Fruit fly (Drosophila melanogaster) whole organism, pupa: ENCODE measurements around the gene TyrR.

ENCODE experiments used
- CG10348 ChIP-seq: fragments of 200-800 bp; sonication (Bioruptor generic); IDR thresholded peaks from 2 replicates; pipeline ENCODE4 v1.3.6; 2022; ENCODE audit warnings: missing biosample characterization, missing genetic modification characterization
- CG12605 ChIP-seq: fragments of 200-800 bp; sonication (Bioruptor generic); IDR thresholded peaks from 2 replicates; pipeline ENCODE4 v1.3.6; 2022; ENCODE audit warnings: missing biosample characterization, missing genetic modification characterization
- CG13204 ChIP-seq: fragments of 200-800 bp; sonication (Bioruptor generic); optimal IDR thresholded peaks from 2 replicates; lab custom pipeline; 2018; ENCODE audit warnings: missing biosample characterization, mild to moderate bottlenecking, missing genetic modification characterization, moderate library complexity
- CG14655 ChIP-seq: fragments of 200-800 bp; sonication (Bioruptor generic); optimal IDR thresholded peaks from 3 replicates; lab custom pipeline; 2017; ENCODE audit warnings: mild to moderate bottlenecking, missing biosample characterization, missing genetic modification reagents, missing genetic modification characterization
- CG15710 ChIP-seq: fragments of 200-800 bp; sonication (Bioruptor generic); optimal IDR thresholded peaks from 2 replicates; lab custom pipeline; 2018; ENCODE audit warnings: missing biosample characterization, mild to moderate bottlenecking, missing genetic modification characterization, moderate library complexity
- CG17806 ChIP-seq: fragments of 200-800 bp; sonication (Bioruptor generic); optimal IDR thresholded peaks from 2 replicates; lab custom pipeline; 2018; ENCODE audit warnings: missing biosample characterization, mild to moderate bottlenecking, missing genetic modification characterization, moderate library complexity
- CG32121 ChIP-seq: fragments of 200-800 bp; sonication (Bioruptor generic); IDR thresholded peaks from 2 replicates; pipeline ENCODE4 v1.3.6; 2022; ENCODE audit warnings: missing biosample characterization, missing genetic modification characterization
- CG34367 ChIP-seq: fragments of 200-800 bp; sonication (Bioruptor generic); optimal IDR thresholded peaks from 2 replicates; lab custom pipeline; 2018; ENCODE audit warnings: missing biosample characterization, mild to moderate bottlenecking, missing genetic modification characterization
- CG4496 ChIP-seq: fragments of 200-800 bp; sonication (Bioruptor generic); IDR thresholded peaks from 3 replicates; pipeline ENCODE4 v1.3.6; 2022; ENCODE audit warnings: missing biosample characterization, missing genetic modification characterization
- CG8159 ChIP-seq: fragments of 200-800 bp; sonication (Bioruptor generic); optimal IDR thresholded peaks from 3 replicates; lab custom pipeline; 2018; ENCODE audit warnings: missing biosample characterization, mild to moderate bottlenecking, missing genetic modification characterization, moderate library complexity
- CG8301 ChIP-seq: fragments of 200-800 bp; sonication (Bioruptor generic); optimal IDR thresholded peaks from 2 replicates; lab custom pipeline; 2018; ENCODE audit warnings: missing biosample characterization, mild to moderate bottlenecking, missing genetic modification characterization
- CG9948 ChIP-seq: fragments of 200-800 bp; sonication (Bioruptor generic); optimal IDR thresholded peaks from 2 replicates; lab custom pipeline; 2018; ENCODE audit warnings: missing biosample characterization, mild to moderate bottlenecking, missing genetic modification characterization, moderate library complexity
- D1 ChIP-seq: fragments of 200-800 bp; sonication (Bioruptor generic); optimal IDR thresholded peaks from 2 replicates; lab custom pipeline; 2018; ENCODE audit warnings: missing biosample characterization, mild to moderate bottlenecking, missing genetic modification characterization, moderate library complexity
- EcR ChIP-seq: fragments of 200-800 bp; sonication (Bioruptor generic); optimal IDR thresholded peaks from 3 replicates; lab custom pipeline; 2019; ENCODE audit warnings: missing biosample characterization, missing genetic modification characterization, mild to moderate bottlenecking, moderate library complexity, missing genetic modification reagents
- Ets98B ChIP-seq: fragments of 200-800 bp; sonication (Bioruptor generic); IDR thresholded peaks from 2 replicates; pipeline ENCODE4 v1.3.6; 2022; ENCODE audit warnings: missing biosample characterization, missing genetic modification characterization
- Pif1A ChIP-seq: fragments of 200-800 bp; sonication (Bioruptor generic); optimal IDR thresholded peaks from 3 replicates; lab custom pipeline; 2016; ENCODE audit warnings: missing biosample characterization, missing genetic modification characterization
- Pif1B ChIP-seq: fragments of 200-800 bp; sonication (Bioruptor generic); optimal IDR thresholded peaks from 3 replicates; lab custom pipeline; 2016; ENCODE audit warnings: missing biosample characterization, missing genetic modification characterization
- Snoo ChIP-seq: fragments of 200-800 bp; sonication (Bioruptor generic); optimal IDR thresholded peaks from 3 replicates; lab custom pipeline; 2017; ENCODE audit warnings: missing biosample characterization, mild to moderate bottlenecking, missing genetic modification characterization, inconsistent platforms
- fd96Ca ChIP-seq: fragments of 200-800 bp; sonication (Bioruptor generic); IDR thresholded peaks from 3 replicates; pipeline ENCODE4 v1.3.6; 2022; ENCODE audit warnings: missing biosample characterization, missing genetic modification characterization
- gl ChIP-seq: fragments of 200-800 bp; sonication (Bioruptor generic); optimal IDR thresholded peaks from 2 replicates; lab custom pipeline; 2018; ENCODE audit warnings: missing biosample characterization, mild to moderate bottlenecking, missing genetic modification characterization
- rn ChIP-seq: fragments of 200-800 bp; sonication (Bioruptor generic); IDR thresholded peaks from 2 replicates; pipeline ENCODE4 v1.3.6; 2022; ENCODE audit warnings: missing biosample characterization, missing genetic modification characterization

The TyrR gene

DNA sequence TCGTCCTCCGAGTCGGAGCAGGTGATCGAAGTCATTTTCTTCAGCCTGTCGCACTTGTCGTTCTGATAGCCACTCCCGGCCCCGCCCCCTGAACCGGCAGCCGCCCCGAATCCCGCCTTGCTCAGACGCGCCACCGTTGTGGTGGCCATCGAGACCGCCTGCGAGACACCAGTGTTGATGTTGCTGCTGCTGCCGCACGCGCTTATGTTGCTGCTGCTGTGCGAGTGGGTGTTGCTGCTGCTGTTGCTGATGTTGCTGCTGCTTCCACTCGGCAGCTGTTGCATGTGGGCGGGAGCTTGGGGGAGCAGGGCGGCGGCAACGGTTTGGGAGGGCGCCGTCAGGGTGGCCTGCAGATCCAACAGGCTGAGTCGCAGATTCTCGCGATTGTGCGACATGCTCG, 10.9 kb upstream of the TyrR start:
- TF ChIP-seq CG13204 (GFP tag; lab: Kevin White, UChicago) = no peak
- no peak for TF ChIP-seq CG12605 (GFP tag; lab: Robert Waterston, UW)
- no peak for TF ChIP-seq CG10348 (GFP tag; lab: Robert Waterston, UW)
- TF ChIP-seq Ets98B (GFP tag; lab: Robert Waterston, UW) = no peak
- TF ChIP-seq CG14655 = no peak
- no peak for TF ChIP-seq rn (GFP tag; lab: Robert Waterston, UW)
- no peak for TF ChIP-seq CG9948
- TF ChIP-seq Pif1B = no peak

- no peak for TF ChIP-seq Pif1B
- no peak for TF ChIP-seq rn (GFP tag; lab: Robert Waterston, UW)
- no peak for TF ChIP-seq CG34367
- no peak for TF ChIP-seq CG32121
Measured at dm6 chr3R:17762261-17762660, 727 bp downstream of the TyrR start.

DNA sequence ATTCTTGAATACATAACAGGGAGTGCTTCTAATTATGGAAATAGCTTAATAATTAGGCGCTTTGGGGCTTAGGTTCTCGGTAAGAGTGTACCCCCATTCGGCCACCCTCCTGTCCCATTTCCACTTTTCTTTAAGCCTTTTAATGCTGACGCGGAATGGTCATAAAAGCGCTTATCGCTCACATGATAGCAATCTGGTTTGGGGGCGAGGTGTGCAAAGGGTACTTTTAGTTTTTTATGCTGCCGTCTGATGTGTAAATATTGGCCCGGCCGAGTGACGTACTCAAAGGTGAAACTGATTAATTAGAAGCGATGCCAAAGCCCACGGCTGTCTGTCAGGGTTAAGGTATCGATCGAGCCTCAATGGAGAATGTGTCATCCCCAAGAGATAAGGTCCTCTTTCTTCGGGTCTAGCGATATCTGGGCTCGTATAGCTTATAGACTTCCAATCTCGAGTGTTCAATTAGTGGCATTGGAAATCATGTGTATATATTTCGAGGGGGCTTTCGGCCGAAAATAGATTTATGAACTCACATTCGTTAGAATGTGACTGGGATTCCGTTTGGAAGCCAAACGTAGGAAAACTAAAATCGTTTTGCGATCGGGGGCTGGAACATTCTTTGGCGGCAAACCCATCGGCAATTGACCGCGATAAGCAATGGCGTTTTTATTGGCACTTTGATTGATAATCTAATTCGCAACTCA, 3.1 kb downstream of the TyrR start:
- TF ChIP-seq CG13204 (GFP tag; lab: Kevin White, UChicago) = no peak

DNA sequence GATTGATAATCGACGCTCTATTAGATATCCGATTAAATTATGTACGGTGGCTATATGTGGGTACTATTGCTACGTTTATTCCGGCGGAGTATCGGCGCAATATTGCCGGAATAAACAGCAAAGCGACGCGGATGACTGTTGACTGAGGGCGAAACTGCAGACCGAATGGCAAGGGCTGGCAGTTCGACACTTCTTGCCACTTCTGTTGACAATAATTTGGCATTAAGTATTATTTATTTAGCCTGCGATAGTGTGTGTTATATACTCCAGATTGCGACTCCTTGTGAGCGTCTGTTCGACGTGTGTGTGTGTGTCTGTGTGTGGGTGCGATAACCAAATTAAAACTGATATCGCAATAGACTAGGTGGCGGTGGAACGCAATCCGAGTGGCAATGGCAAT, 4.1 kb downstream of the TyrR start:
- TF ChIP-seq CG4496 (GFP tag; lab: Robert Waterston, UW) (no peak), D1 (no peak), CG10348 (GFP tag; lab: Robert Waterston, UW) (no peak), CG34367 (no peak), CG9948 (no peak), CG13204 (GFP tag; lab: Kevin White, UChicago) (no peak), Pif1B (no peak), Snoo (tag; lab: Kevin White, UChicago) (no peak), gl (tag; lab: Kevin White, UChicago) (no peak), Ets98B (GFP tag; lab: Robert Waterston, UW) (no peak), Pif1A (GFP tag; lab: Kevin White, UChicago) (no peak), fd96Ca (GFP tag; lab: Robert Waterston, UW) (no peak), CG14655 (no peak), EcR (GFP tag; lab: Kevin White, UChicago) (no peak), CG8159 (tag; lab: Kevin White, UChicago) (no peak), CG12605 (GFP tag; lab: Robert Waterston, UW) (no peak)

- no peak for TF ChIP-seq Snoo (tag; lab: Kevin White, UChicago)
- TF ChIP-seq CG17806 = no peak
- no peak for TF ChIP-seq CG10348 (GFP tag; lab: Robert Waterston, UW)
- no peak for TF ChIP-seq Ets98B (GFP tag; lab: Robert Waterston, UW)
- no peak for TF ChIP-seq CG14655
- TF ChIP-seq gl (tag; lab: Kevin White, UChicago) = no peak
- no peak for TF ChIP-seq CG15710
- no peak for TF ChIP-seq Pif1B
- TF ChIP-seq rn (GFP tag; lab: Robert Waterston, UW) = no peak
- TF ChIP-seq CG13204 (GFP tag; lab: Kevin White, UChicago) = no peak
- TF ChIP-seq D1 = no peak
- TF ChIP-seq CG8159 (tag; lab: Kevin White, UChicago) = no peak
Measured at dm6 chr3R:17742542-17742941, 20.4 kb downstream of the TyrR start.

DNA sequence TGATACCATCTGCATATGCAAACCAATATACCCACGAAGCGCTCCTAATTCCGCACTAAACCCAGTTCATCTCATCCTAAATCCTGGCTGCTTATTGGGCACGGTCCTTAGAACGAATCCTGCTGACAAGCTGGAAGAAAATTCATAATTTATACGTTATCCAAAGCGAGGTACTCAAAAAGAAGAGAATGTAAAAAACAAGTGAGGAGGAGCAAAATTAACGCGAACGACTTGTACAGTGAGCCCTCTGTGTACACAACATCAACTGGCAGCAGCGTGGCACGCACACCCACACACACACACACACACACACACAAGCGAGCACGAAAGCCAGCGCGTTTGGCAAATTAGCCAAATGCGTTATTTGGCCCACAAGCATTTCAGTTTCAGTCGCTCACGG, 26.7 kb downstream of the TyrR start, which contains the start of gene TyrRII:
TSS of gene TyrRII (plus strand) at position 301 of the 400 bp plus-strand sequence.
- TF ChIP-seq Pif1A (GFP tag; lab: Kevin White, UChicago) (no peak), rn (GFP tag; lab: Robert Waterston, UW) (no peak), CG8301 (no peak), CG9948 (no peak), CG4496 (GFP tag; lab: Robert Waterston, UW) (no peak), CG8159 (tag; lab: Kevin White, UChicago) (no peak), CG14655 (no peak)

DNA sequence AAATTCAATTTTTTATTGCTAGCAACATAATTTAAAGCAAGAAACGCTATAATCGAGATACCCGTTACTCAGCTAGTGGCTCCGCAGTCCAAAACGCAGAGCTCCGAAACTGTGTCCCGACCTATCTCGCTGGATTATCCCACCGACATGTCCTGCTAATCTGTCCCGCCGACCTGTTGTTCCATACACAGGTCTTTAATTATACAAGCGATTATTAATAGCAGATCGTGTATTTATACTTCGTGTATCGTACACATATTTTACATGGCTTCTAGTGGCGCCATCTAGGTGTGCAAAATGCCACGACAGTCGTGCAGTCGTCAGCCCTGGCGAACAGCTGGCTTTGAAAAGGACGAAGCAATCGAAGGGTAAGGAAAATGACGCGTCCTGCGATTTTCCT, 29.7 kb downstream of the TyrR start, which contains the start of gene CG14321:
TSS of gene CG14321 (plus strand) at position 338 of the 400 bp plus-strand sequence.
- TF ChIP-seq Pif1B (no peak), rn (GFP tag; lab: Robert Waterston, UW) (no peak), CG4496 (GFP tag; lab: Robert Waterston, UW) (no peak), gl (tag; lab: Kevin White, UChicago) (no peak), CG14655 (no peak), Pif1A (GFP tag; lab: Kevin White, UChicago) (no peak)

DNA sequence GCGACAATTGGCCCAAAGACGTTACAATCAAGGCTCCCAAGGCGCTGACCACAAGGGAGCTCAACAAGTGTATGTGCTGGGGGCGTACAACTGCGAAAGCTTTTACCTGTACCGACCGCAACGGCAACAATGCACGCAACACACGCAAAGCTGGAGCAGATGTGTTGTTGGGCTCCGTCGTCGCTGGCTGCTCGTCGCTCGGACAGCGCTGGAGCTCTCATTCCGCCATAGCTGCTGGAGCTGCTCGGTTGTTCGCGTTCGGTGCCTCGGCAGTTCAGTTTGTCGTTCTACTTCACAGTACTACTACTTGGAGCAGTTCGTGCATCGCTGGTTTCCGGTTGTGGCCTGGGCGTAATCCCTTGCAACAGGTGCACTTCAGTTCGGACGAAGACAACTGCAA, 37.4 kb downstream of the TyrR start, which contains the start of gene Lgr1:
TSS of gene Lgr1 (plus strand) at position 220 of the 400 bp plus-strand sequence.
- no peak for TF ChIP-seq CG14655
- peak; percentile 66 for TF ChIP-seq CG4496 (GFP tag; lab: Robert Waterston, UW)
